Worm (Caenorhabditis elegans) whole organism, L4 larva: Measurements from ENCODE around the gene K07E1.1.
A peak's percentile ranks its signal among the peaks of the same experiment; 100 is the strongest.

Experiments used
- D1046.2 ChIP-seq: fragments of 200-800 bp; sonication (Bioruptor generic); IDR thresholded peaks from 2 replicates; pipeline ENCODE4 v1.3.6; 2022; ENCODE audit warnings: missing genetic modification characterization, missing compliant biosample characterization
- F26F4.8 ChIP-seq: fragments of 200-800 bp; sonication (Bioruptor generic); conservative IDR thresholded peaks from 2 replicates; pipeline ENCODE4 v1.3.6; 2022; ENCODE audit warnings: missing genetic modification characterization, missing compliant biosample characterization
- Y5F2A.4 ChIP-seq: fragments of 200-800 bp; sonication (Bioruptor generic); optimal IDR thresholded peaks from 2 replicates; lab custom pipeline; 2018; ENCODE audit warnings: mild to moderate bottlenecking, missing genetic modification characterization, missing compliant biosample characterization
- ZK337.2 ChIP-seq: fragments of 200-800 bp; sonication (Bioruptor generic); IDR thresholded peaks from 2 replicates; pipeline ENCODE4 v1.3.6; 2022; ENCODE audit warnings: missing genetic modification reagents, missing genetic modification characterization, missing compliant biosample characterization
- ZK546.5 ChIP-seq, 2 experiments: sonication (generic microtip); optimal IDR thresholded peaks; 2 replicates each; lab custom pipeline; 2017; ENCODE audit warnings: missing biosample characterization in 2 of 2, missing genetic modification characterization in 2 of 2
- aha-1 ChIP-seq: fragments of 150-350 bp; peaks from one replicate; lab custom pipeline; 2014; ENCODE audit warnings: missing biosample characterization, missing genetic modification characterization
- ama-1 ChIP-seq: fragments of 150-350 bp; optimal IDR thresholded peaks from 2 replicates; lab custom pipeline; 2014; ENCODE audit warnings: inconsistent platforms, mixed read lengths
- arid-1 ChIP-seq: fragments of 200-800 bp; sonication (Bioruptor generic); conservative IDR thresholded peaks from 2 replicates; pipeline ENCODE4 v1.3.6; 2022; ENCODE audit warnings: missing genetic modification reagents, missing genetic modification characterization, missing compliant biosample characterization
- attf-4 ChIP-seq: sonication (generic microtip); optimal IDR thresholded peaks from 3 replicates; lab custom pipeline; 2017; ENCODE audit warnings: missing biosample characterization, missing genetic modification characterization
- ceh-20 ChIP-seq: fragments of 200-800 bp; sonication (Bioruptor generic); IDR thresholded peaks from 2 replicates; pipeline ENCODE4 v1.3.6; 2022; ENCODE audit warnings: missing genetic modification reagents, missing genetic modification characterization, missing compliant biosample characterization
- ceh-32 ChIP-seq: sonication (generic microtip); optimal IDR thresholded peaks from 2 replicates; lab custom pipeline; 2016; ENCODE audit warnings: mild to moderate bottlenecking, missing genetic modification characterization, missing compliant biosample characterization; ENCODE audit not compliant: poor library complexity
- ceh-44 ChIP-seq: fragments of 200-800 bp; sonication (Bioruptor generic); IDR thresholded peaks from 2 replicates; pipeline ENCODE4 v1.3.6; 2022; ENCODE audit warnings: missing genetic modification reagents, missing genetic modification characterization, missing compliant biosample characterization
- ctbp-1 ChIP-seq: fragments of 200-800 bp; sonication (Bioruptor generic); IDR thresholded peaks from 2 replicates; pipeline ENCODE4 v1.3.6; 2022; ENCODE audit warnings: missing genetic modification reagents, missing genetic modification characterization, missing compliant biosample characterization
- daf-16 ChIP-seq, 3 experiments: sonication (generic microtip); optimal IDR thresholded peaks; 2 replicates each; lab custom pipeline; 2016 to 2017; ENCODE audit warnings: missing genetic modification characterization in 3 of 3, missing genetic modification reagents in 3 of 3, mild to moderate bottlenecking in 2 of 3, missing compliant biosample characterization in 2 of 3, missing biosample characterization in 1 of 3, moderate library complexity in 1 of 3
- daf-19 ChIP-seq: fragments of 200-800 bp; sonication (Bioruptor generic); conservative IDR thresholded peaks from 2 replicates; pipeline ENCODE4 v1.3.6; 2022; ENCODE audit warnings: missing genetic modification characterization, missing compliant biosample characterization
- dmd-6 ChIP-seq: fragments of 200-800 bp; sonication (Bioruptor generic); IDR thresholded peaks from 2 replicates; pipeline ENCODE4 v1.3.6; 2022; ENCODE audit warnings: missing genetic modification reagents, missing genetic modification characterization, missing compliant biosample characterization
- dmd-8 ChIP-seq: fragments of 200-800 bp; sonication (Bioruptor generic); IDR thresholded peaks from 2 replicates; pipeline ENCODE4 v1.3.6; 2022; ENCODE audit warnings: missing genetic modification characterization, missing compliant biosample characterization
- dve-1 ChIP-seq: sonication (generic microtip); optimal IDR thresholded peaks from 2 replicates; lab custom pipeline; 2017; ENCODE audit warnings: antibody characterized with exemption, mild to moderate bottlenecking, missing genetic modification characterization, missing compliant biosample characterization; ENCODE audit not compliant: insufficient read depth
- egl-27 ChIP-seq: sonication (generic microtip); optimal IDR thresholded peaks from 3 replicates; lab custom pipeline; 2017; ENCODE audit warnings: missing biosample characterization, missing genetic modification reagents, missing genetic modification characterization
- egl-43 ChIP-seq: fragments of 200-800 bp; sonication (Bioruptor generic); IDR thresholded peaks from 2 replicates; pipeline ENCODE4 v1.3.6; 2022; ENCODE audit warnings: missing genetic modification reagents, missing genetic modification characterization, missing compliant biosample characterization
- hlh-11 ChIP-seq: fragments of 200-800 bp; sonication (Bioruptor generic); optimal IDR thresholded peaks from 2 replicates; lab custom pipeline; 2018; ENCODE audit warnings: mild to moderate bottlenecking, missing genetic modification characterization, missing compliant biosample characterization
- hmg-1.1 ChIP-seq: fragments of 200-800 bp; sonication (Bioruptor generic); IDR thresholded peaks from 2 replicates; pipeline ENCODE4 v1.3.6; 2022; ENCODE audit warnings: missing genetic modification reagents, missing genetic modification characterization, missing compliant biosample characterization
- lim-7 ChIP-seq: fragments of 200-800 bp; sonication (Bioruptor generic); IDR thresholded peaks from 2 replicates; pipeline ENCODE4 v1.3.6; 2022; ENCODE audit warnings: missing genetic modification characterization, missing compliant biosample characterization
- mdt-29 ChIP-seq: fragments of 200-800 bp; sonication (Bioruptor generic); IDR thresholded peaks from 2 replicates; pipeline ENCODE4 v1.3.6; 2022; ENCODE audit warnings: missing genetic modification reagents, missing genetic modification characterization, missing compliant biosample characterization
- mes-2 ChIP-seq: sonication (generic microtip); optimal IDR thresholded peaks from 2 replicates; lab custom pipeline; 2016; ENCODE audit warnings: missing genotype, mild to moderate bottlenecking, missing genetic modification characterization, missing compliant biosample characterization; ENCODE audit not compliant: poor library complexity, severe bottlenecking
- nhr-111 ChIP-seq: fragments of 200-800 bp; sonication (Bioruptor generic); optimal IDR thresholded peaks from 2 replicates; lab custom pipeline; 2018; ENCODE audit warnings: mild to moderate bottlenecking, missing genetic modification characterization, missing compliant biosample characterization
- nhr-237 ChIP-seq: sonication (generic microtip); optimal IDR thresholded peaks from 2 replicates; lab custom pipeline; 2017; ENCODE audit warnings: missing biosample characterization, missing genetic modification characterization
- nhr-28 ChIP-seq: fragments of 150-350 bp; optimal IDR thresholded peaks from 2 replicates; lab custom pipeline; 2014; ENCODE audit warnings: missing biosample characterization, missing genetic modification characterization
- nhr-42 ChIP-seq: fragments of 200-800 bp; sonication (Bioruptor generic); IDR thresholded peaks from 2 replicates; pipeline ENCODE4 v1.3.6; 2022; ENCODE audit warnings: missing genetic modification characterization, missing compliant biosample characterization
- nhr-6 ChIP-seq: fragments of 150-350 bp; optimal IDR thresholded peaks from 2 replicates; lab custom pipeline; 2014; ENCODE audit warnings: missing biosample characterization, missing genetic modification characterization
- pha-4 ChIP-seq, 2 experiments: fragments of 150-350 bp in 1 of 2; fragments of 200-800 bp in 1 of 2; sonication (Bioruptor generic) in 1 of 2; IDR thresholded peaks in 1 of 2; optimal IDR thresholded peaks in 1 of 2; 2 replicates each; pipeline versions ENCODE4 v1.3.6 to Lab custom; 2014 to 2022; ENCODE audit warnings: missing genetic modification characterization in 2 of 2, missing genetic modification reagents in 2 of 2, missing biosample characterization in 1 of 2, missing compliant biosample characterization in 1 of 2
- php-3 ChIP-seq: fragments of 200-800 bp; sonication (Bioruptor generic); IDR thresholded peaks from 2 replicates; pipeline ENCODE4 v1.3.6; 2022; ENCODE audit warnings: missing genetic modification reagents, missing genetic modification characterization, missing compliant biosample characterization
- rbr-2 ChIP-seq: sonication (generic microtip); optimal IDR thresholded peaks from 2 replicates; lab custom pipeline; 2016; ENCODE audit warnings: missing genotype, missing genetic modification characterization, missing compliant biosample characterization
- set-16 ChIP-seq: fragments of 200-800 bp; sonication (Bioruptor generic); IDR thresholded peaks from 2 replicates; pipeline ENCODE4 v1.3.6; 2022; ENCODE audit warnings: missing genetic modification reagents, missing genetic modification characterization, missing compliant biosample characterization
- snpc-1.2 ChIP-seq: fragments of 200-800 bp; sonication (Bioruptor generic); IDR thresholded peaks from 2 replicates; pipeline ENCODE4 v1.3.6; 2022; ENCODE audit warnings: missing genetic modification reagents, missing genetic modification characterization, missing compliant biosample characterization
- snpc-4 ChIP-seq: fragments of 150-350 bp; optimal IDR thresholded peaks from 2 replicates; lab custom pipeline; 2014; ENCODE audit warnings: missing biosample characterization, missing genetic modification characterization
- tra-1 ChIP-seq: fragments of 200-800 bp; sonication (Bioruptor generic); IDR thresholded peaks from 2 replicates; pipeline ENCODE4 v1.3.6; 2022; ENCODE audit warnings: missing genetic modification reagents, missing genetic modification characterization, missing compliant biosample characterization
- unc-39 ChIP-seq: sonication (generic microtip); optimal IDR thresholded peaks from 2 replicates; lab custom pipeline; 2017; ENCODE audit warnings: missing biosample characterization, missing genetic modification characterization
- unc-62 ChIP-seq, 3 experiments: fragments of 150-350 bp in 1 of 3; sonication (generic microtip); optimal IDR thresholded peaks in 2 of 3; peaks in 1 of 3; 1 replicate in 1 of 3; 2 replicates in 2 of 3; lab custom pipeline; 2014 to 2017; ENCODE audit warnings: missing biosample characterization in 3 of 3, missing genetic modification characterization in 3 of 3, missing genetic modification reagents in 3 of 3, missing genotype in 1 of 3
- vab-7 ChIP-seq: fragments of 200-800 bp; sonication (Bioruptor generic); IDR thresholded peaks from 2 replicates; pipeline ENCODE4 v1.3.6; 2022; ENCODE audit warnings: missing genetic modification reagents, missing genetic modification characterization, missing compliant biosample characterization
- ztf-7 ChIP-seq: fragments of 150-350 bp; optimal IDR thresholded peaks from 2 replicates; lab custom pipeline; 2014; ENCODE audit warnings: missing biosample characterization, missing genetic modification characterization

Gene K07E1.1

ce11 chrII:4557487-4557886, 6.6 kb downstream of the K07E1.1 start, which contains the start of gene M03A1.3:
M03A1.3 (plus strand) TSS chrII:4557787.
- TF ChIP-seq unc-62 (GFP tag; optimal IDR thresholded peaks at IDR 0.05 in 1 of 2; lab: Kevin White, UChicago) (peak in 1 of 2 experiments; percentile 78), unc-62 (tag; optimal IDR thresholded peaks at IDR 0.05; lab: Kevin White, UChicago) (no peak), dve-1 (tag; lab: Kevin White, UChicago) (no peak), daf-19 (GFP tag; lab: Robert Waterston, UW) (no peak), set-16 (GFP tag; lab: Robert Waterston, UW) (no peak), daf-16 (GFP tag; optimal IDR thresholded peaks at IDR 0.05; lab: Kevin White, UChicago) (no peak), daf-16 (tag; optimal IDR thresholded peaks at IDR 0.05; lab: Kevin White, UChicago) (peak; percentile 29), D1046.2 (GFP tag; lab: Robert Waterston, UW) (no peak)

ce11 chrII:4560068-4560467, 9.2 kb downstream of the K07E1.1 start, which contains the start of gene M03A1.8:
M03A1.8 (plus strand) TSS chrII:4560336.
- TF ChIP-seq snpc-4 (tag; lab: Kevin White, UChicago), result no peak
- no peak for TF ChIP-seq unc-39 (tag; lab: Kevin White, UChicago)
- no peak for TF ChIP-seq attf-4 (tag; lab: Kevin White, UChicago)
- no peak for TF ChIP-seq ceh-32
- TF ChIP-seq rbr-2 (tag; lab: Kevin White, UChicago), result no peak
- TF ChIP-seq aha-1, result peak; percentile 64
- TF ChIP-seq ama-1 (lab: Kevin White, UChicago), result no peak
- no peak for TF ChIP-seq egl-27 (tag; lab: Kevin White, UChicago)
- no peak for TF ChIP-seq Y5F2A.4 (GFP tag; lab: Kevin White, UChicago)
- no peak for TF ChIP-seq nhr-6 (tag; lab: Kevin White, UChicago)
- peak in 1 of 2 experiments; percentile 97 for TF ChIP-seq unc-62 (GFP tag; optimal IDR thresholded peaks at IDR 0.05 in 1 of 2; lab: Kevin White, UChicago)
- no peak for TF ChIP-seq unc-62 (tag; optimal IDR thresholded peaks at IDR 0.05; lab: Kevin White, UChicago)
- no peak for TF ChIP-seq dmd-6 (GFP tag; lab: Robert Waterston, UW)

- TF ChIP-seq pha-4 (GFP tag; IDR thresholded peaks at IDR 0.05; lab: Robert Waterston, UW) (no peak), pha-4 (tag; optimal IDR thresholded peaks at IDR 0.05; lab: Kevin White, UChicago) (no peak), mdt-29 (GFP tag; lab: Robert Waterston, UW) (no peak), nhr-237 (tag; lab: Kevin White, UChicago) (no peak), ZK546.5 (tag; optimal IDR thresholded peaks at IDR 0.05; lab: Kevin White, UChicago) (no peak), nhr-28 (tag; lab: Kevin White, UChicago) (peak; percentile 16)
These were observed 11.7 kb downstream of the K07E1.1 start, which contains the start of gene dao-2 for ce11 chrII:4562503-4563000. dao-2 (plus strand) TSS chrII:4562950.

DNA sequence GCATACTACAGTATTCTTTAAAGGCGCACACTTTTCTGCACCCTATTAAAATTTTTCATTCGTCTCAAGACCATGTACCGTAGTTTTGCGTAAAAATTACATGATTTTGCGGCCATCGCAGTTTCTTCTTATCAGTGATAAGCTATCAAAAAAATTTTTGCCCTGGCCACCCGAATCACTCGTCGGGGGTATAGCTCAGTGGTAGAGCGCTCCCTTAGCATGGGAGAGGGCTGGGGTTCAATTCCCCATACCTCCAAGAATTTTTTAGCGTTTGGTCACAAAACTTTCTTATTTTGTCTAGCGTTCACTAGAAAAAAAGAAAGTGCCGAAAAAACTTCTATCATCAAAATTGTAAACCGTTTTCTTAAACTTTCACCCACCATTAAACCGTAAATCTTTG, 14.3 kb downstream of the K07E1.1 start:
- TF ChIP-seq ctbp-1 (GFP tag; lab: Robert Waterston, UW), result no peak
- peak; percentile 45; the same call in 1 of the 2 replicates for TF ChIP-seq vab-7 (GFP tag; lab: Robert Waterston, UW)
- no peak for TF ChIP-seq unc-62 (GFP tag; optimal IDR thresholded peaks at IDR 0.05 in 1 of 2; lab: Kevin White, UChicago)
- TF ChIP-seq unc-62 (tag; optimal IDR thresholded peaks at IDR 0.05; lab: Kevin White, UChicago), result no peak
- no peak for TF ChIP-seq ceh-20 (GFP tag; lab: Robert Waterston, UW)
- TF ChIP-seq egl-43, result peak; percentile 58; the same call in 1 of the 2 replicates
- 0 out of 2 replicates have a peak, but pooled peaks have one; percentile 12 for TF ChIP-seq hmg-1.1 (GFP tag; lab: Robert Waterston, UW)
- no peak for TF ChIP-seq nhr-42 (GFP tag; lab: Robert Waterston, UW)
- peak; percentile 9 for TF ChIP-seq hlh-11 (tag; lab: Kevin White, UChicago)
- peak; percentile 65 for TF ChIP-seq F26F4.8
- TF ChIP-seq php-3 (GFP tag; lab: Robert Waterston, UW), result 0 out of 2 replicates have a peak, but pooled peaks have one; percentile 9
- TF ChIP-seq tra-1 (GFP tag; lab: Robert Waterston, UW), result peak; percentile 37; the same call in 1 of the 2 replicates
- 0 out of 2 replicates have a peak, but pooled peaks have one; percentile 39 for TF ChIP-seq daf-19 (GFP tag; lab: Robert Waterston, UW)
- no peak for TF ChIP-seq ZK337.2 (GFP tag; lab: Robert Waterston, UW)
- peak; percentile 38; the same call in 1 of the 2 replicates for TF ChIP-seq ceh-44
- TF ChIP-seq D1046.2 (GFP tag; lab: Robert Waterston, UW), result peak; percentile 47; the same call in 1 of the 2 replicates
- peak; percentile 6 for TF ChIP-seq mes-2
- TF ChIP-seq lim-7 (GFP tag; lab: Robert Waterston, UW), result peak; percentile 75
- peak in 1 of 2 experiments; percentile 13 for TF ChIP-seq daf-16 (GFP tag; optimal IDR thresholded peaks at IDR 0.05; lab: Kevin White, UChicago)
- peak; percentile 15 for TF ChIP-seq daf-16 (tag; optimal IDR thresholded peaks at IDR 0.05; lab: Kevin White, UChicago)
- TF ChIP-seq nhr-111 (GFP tag; lab: Kevin White, UChicago), result peak; percentile 56
- TF ChIP-seq dmd-8 (GFP tag; lab: Robert Waterston, UW), result peak; percentile 80
- peak; percentile 19 for TF ChIP-seq dve-1 (tag; lab: Kevin White, UChicago)
- 0 out of 2 replicates have a peak, but pooled peaks have one; percentile 9 for TF ChIP-seq snpc-1.2
- TF ChIP-seq ztf-7 (tag; lab: Kevin White, UChicago), result no peak
- 0 out of 2 replicates have a peak, but pooled peaks have one; percentile 12 for TF ChIP-seq arid-1
